Worm (Caenorhabditis elegans) whole organism, L1 larva: ENCODE measurements around the gene arc-1.

Source experiments
- nhr-11 ChIP-seq: fragments of 150-350 bp; optimal IDR thresholded peaks from 2 replicates; lab custom pipeline; 2014; ENCODE audit warnings: missing biosample characterization, missing genetic modification characterization
- nhr-237 ChIP-seq: fragments of 150-350 bp; optimal IDR thresholded peaks from 2 replicates; lab custom pipeline; 2014; ENCODE audit warnings: missing biosample characterization, missing genetic modification characterization
- unc-62 ChIP-seq: fragments of 150-350 bp; optimal IDR thresholded peaks from 2 replicates; lab custom pipeline; 2014; ENCODE audit warnings: missing biosample characterization, missing genetic modification reagents, missing genetic modification characterization

DNA sequence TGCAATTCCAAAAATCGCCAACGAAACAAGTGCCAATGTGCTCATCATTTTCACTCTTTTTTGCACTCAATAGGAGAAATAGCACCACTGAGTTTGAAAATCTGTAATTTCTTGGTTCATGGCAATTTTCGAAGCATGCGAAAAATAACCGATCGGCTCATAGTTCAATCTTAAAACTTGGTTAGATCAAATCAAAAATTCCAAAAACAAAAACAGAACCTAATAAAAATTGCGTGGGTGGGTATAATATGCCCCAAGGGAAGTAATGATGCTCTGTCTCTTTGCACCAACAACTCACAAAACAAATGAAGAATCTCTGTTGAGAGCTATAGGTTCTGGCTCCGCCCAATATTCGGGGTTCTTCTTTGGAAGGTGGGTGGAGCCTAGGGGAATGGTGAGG is 17.1 kb downstream of the arc-1 start, which contains the start of gene nlp-11:
- no peak for TF ChIP-seq unc-62 (GFP tag; lab: Kevin White, UChicago)
- no peak for TF ChIP-seq nhr-237 (tag; lab: Kevin White, UChicago)
- no peak for TF ChIP-seq nhr-11
